Fruit fly (Drosophila melanogaster) whole organism, embryonic: Measurements from ENCODE around the gene CG14406.

Experiments used
- Antp ChIP-seq: fragments of 200-800 bp; sonication (Bioruptor generic); optimal IDR thresholded peaks from 3 replicates; lab custom pipeline; 2016; ENCODE audit warnings: missing biosample characterization, missing genetic modification characterization
- CG10321 ChIP-seq: fragments of 200-800 bp; sonication (Bioruptor generic); IDR thresholded peaks from 2 replicates; pipeline ENCODE4 v1.3.6; 2022; ENCODE audit warnings: missing biosample characterization, missing genetic modification characterization
- CG10654 ChIP-seq: fragments of 200-800 bp; sonication (Bioruptor generic); optimal IDR thresholded peaks from 2 replicates; lab custom pipeline; 2016; ENCODE audit warnings: missing biosample characterization, missing genetic modification characterization
- CG11085 ChIP-seq: fragments of 200-800 bp; sonication (Bioruptor generic); IDR thresholded peaks from 2 replicates; pipeline ENCODE4 v1.3.6; 2022; ENCODE audit warnings: missing biosample characterization, missing genetic modification characterization
- CG11456 ChIP-seq: fragments of 200-800 bp; sonication (Bioruptor generic); IDR thresholded peaks from 3 replicates; pipeline ENCODE4 v1.3.6; 2022; ENCODE audit warnings: missing biosample characterization, missing genetic modification characterization
- CG1233 ChIP-seq: fragments of 200-800 bp; sonication (Bioruptor generic); optimal IDR thresholded peaks from 4 replicates; lab custom pipeline; 2018; ENCODE audit warnings: missing biosample characterization, mild to moderate bottlenecking, missing genetic modification characterization
- CG12744 ChIP-seq: fragments of 200-800 bp; sonication (Bioruptor generic); optimal IDR thresholded peaks from 2 replicates; lab custom pipeline; 2016; ENCODE audit warnings: missing biosample characterization, missing genetic modification characterization
- CG17829 ChIP-seq: fragments of 200-800 bp; optimal IDR thresholded peaks from 2 replicates; lab custom pipeline; 2019; ENCODE audit warnings: missing biosample characterization, mild to moderate bottlenecking, missing genetic modification characterization, moderate library complexity
- CG18011 ChIP-seq: fragments of 200-800 bp; sonication (Bioruptor generic); optimal IDR thresholded peaks from 2 replicates; lab custom pipeline; 2017; ENCODE audit warnings: missing biosample characterization, missing genetic modification characterization, mild to moderate bottlenecking, moderate library complexity, missing genotype
- CG18262 ChIP-seq: fragments of 200-800 bp; optimal IDR thresholded peaks from 3 replicates; lab custom pipeline; 2019; ENCODE audit warnings: missing biosample characterization, mild to moderate bottlenecking, missing genetic modification characterization, moderate library complexity
- CG1832 ChIP-seq: fragments of 200-800 bp; sonication (Bioruptor generic); optimal IDR thresholded peaks from 2 replicates; lab custom pipeline; 2017; ENCODE audit warnings: missing biosample characterization, mild to moderate bottlenecking, missing genetic modification characterization, inconsistent platforms
- CG2678 ChIP-seq: fragments of 200-800 bp; sonication (Bioruptor generic); optimal IDR thresholded peaks from 3 replicates; lab custom pipeline; 2019; ENCODE audit warnings: missing biosample characterization, mild to moderate bottlenecking, missing genetic modification characterization, moderate library complexity
- CG3065 ChIP-seq: fragments of 200-800 bp; sonication (Bioruptor generic); optimal IDR thresholded peaks from 2 replicates; lab custom pipeline; 2016; ENCODE audit warnings: missing biosample characterization, missing genetic modification characterization
- CG34376 ChIP-seq: fragments of 200-800 bp; sonication (Bioruptor generic); optimal IDR thresholded peaks from 2 replicates; lab custom pipeline; 2018; ENCODE audit warnings: missing biosample characterization, mild to moderate bottlenecking, missing genetic modification characterization
- CG4730 ChIP-seq: fragments of 200-800 bp; sonication (Bioruptor generic); IDR thresholded peaks from 2 replicates; pipeline ENCODE4 v1.3.6; 2022; ENCODE audit warnings: missing biosample characterization, missing genetic modification characterization
- CG6175 ChIP-seq: fragments of 200-800 bp; sonication (Bioruptor generic); IDR thresholded peaks from 3 replicates; pipeline ENCODE4 v1.3.6; 2022; ENCODE audit warnings: missing biosample characterization, missing genetic modification characterization
- CG6254 ChIP-seq: fragments of 200-800 bp; sonication (Bioruptor generic); optimal IDR thresholded peaks from 3 replicates; lab custom pipeline; 2017; ENCODE audit warnings: mild to moderate bottlenecking, missing biosample characterization, missing genetic modification reagents, missing genetic modification characterization
- CG6854 ChIP-seq: fragments of 200-800 bp; sonication (Bioruptor generic); optimal IDR thresholded peaks from 3 replicates; lab custom pipeline; 2017; ENCODE audit warnings: missing biosample characterization, mild to moderate bottlenecking, missing genetic modification characterization
- CG7963 ChIP-seq: fragments of 200-800 bp; sonication (Bioruptor generic); IDR thresholded peaks from 3 replicates; pipeline ENCODE4 v1.3.6; 2022; ENCODE audit warnings: missing biosample characterization, missing genetic modification characterization; ENCODE audit not compliant: partially characterized antibody
- CG8478 ChIP-seq: fragments of >200 bp; optimal IDR thresholded peaks from 2 replicates; lab custom pipeline; 2018
- CHES-1-like ChIP-seq: fragments of 200-800 bp; sonication (Bioruptor generic); optimal IDR thresholded peaks from 2 replicates; lab custom pipeline; 2016; ENCODE audit warnings: missing biosample characterization, missing genetic modification characterization
- Drgx ChIP-seq: fragments of 200-800 bp; sonication (Bioruptor generic); IDR thresholded peaks from 2 replicates; pipeline ENCODE4 v1.3.6; 2022; ENCODE audit warnings: missing biosample characterization, missing genetic modification characterization
- Elba2 ChIP-seq: fragments of 200-800 bp; sonication (Bioruptor generic); optimal IDR thresholded peaks from 3 replicates; lab custom pipeline; 2016; ENCODE audit warnings: missing biosample characterization, missing genetic modification characterization
- Fer2 ChIP-seq: fragments of 200-800 bp; sonication (Bioruptor generic); optimal IDR thresholded peaks from 2 replicates; lab custom pipeline; 2018; ENCODE audit warnings: missing biosample characterization, mild to moderate bottlenecking, missing genetic modification characterization, moderate library complexity
- Hmr ChIP-seq: fragments of 200-800 bp; sonication (Bioruptor generic); optimal IDR thresholded peaks from 3 replicates; lab custom pipeline; 2017; ENCODE audit warnings: mild to moderate bottlenecking, missing biosample characterization, missing genetic modification reagents, missing genetic modification characterization
- Hr51 ChIP-seq, 2 experiments: fragments of 200-800 bp; sonication (Bioruptor generic); optimal IDR thresholded peaks; 2 replicates in 1 of 2; 3 replicates in 1 of 2; lab custom pipeline; 2016 to 2018; ENCODE audit warnings: missing biosample characterization in 2 of 2, missing genetic modification characterization in 2 of 2, mild to moderate bottlenecking in 1 of 2, moderate library complexity in 1 of 2
- Lpt ChIP-seq: fragments of >200 bp; optimal IDR thresholded peaks from 2 replicates; lab custom pipeline; 2018; ENCODE audit warnings: missing biosample characterization, missing genetic modification characterization
- MTF-1 ChIP-seq: fragments of 200-800 bp; sonication (Bioruptor generic); optimal IDR thresholded peaks from 2 replicates; lab custom pipeline; 2018; ENCODE audit warnings: missing biosample characterization, mild to moderate bottlenecking, missing genetic modification characterization, borderline replicate concordance
- Mes4 ChIP-seq: fragments of 200-800 bp; sonication (Bioruptor generic); optimal IDR thresholded peaks from 2 replicates; lab custom pipeline; 2016; ENCODE audit warnings: missing biosample characterization, missing genetic modification characterization
- NfI ChIP-seq: fragments of 200-800 bp; sonication (Bioruptor generic); optimal IDR thresholded peaks from 3 replicates; lab custom pipeline; 2018; ENCODE audit warnings: missing biosample characterization, mild to moderate bottlenecking, missing genetic modification characterization, moderate library complexity
- Rfx ChIP-seq: fragments of 200-800 bp; sonication (Bioruptor generic); IDR thresholded peaks from 2 replicates; pipeline ENCODE4 v1.3.6; 2022; ENCODE audit warnings: missing biosample characterization, missing genetic modification characterization
- Rx ChIP-seq: fragments of 200-800 bp; sonication (Bioruptor generic); IDR thresholded peaks from 2 replicates; pipeline ENCODE4 v1.3.6; 2022; ENCODE audit warnings: missing biosample characterization, missing genetic modification characterization
- Ssrp ChIP-seq: fragments of 200-800 bp; sonication (Bioruptor generic); optimal IDR thresholded peaks from 2 replicates; lab custom pipeline; 2018; ENCODE audit warnings: missing biosample characterization, mild to moderate bottlenecking, missing genetic modification characterization, moderate library complexity
- Stat92E ChIP-seq, 3 experiments: fragments of >200 bp in 2 of 3; fragments of 200-800 bp in 1 of 3; sonication (Bioruptor generic) in 1 of 3; optimal IDR thresholded peaks; 2 replicates each; lab custom pipeline; 2017 to 2019; ENCODE audit warnings: missing biosample characterization in 3 of 3, missing genetic modification characterization in 3 of 3, mild to moderate bottlenecking in 1 of 3, moderate library complexity in 1 of 3
- abd-A ChIP-seq: fragments of 200-800 bp; sonication (Bioruptor generic); optimal IDR thresholded peaks from 3 replicates; lab custom pipeline; 2019; ENCODE audit warnings: missing biosample characterization, mild to moderate bottlenecking, missing genetic modification characterization, moderate library complexity
- ap ChIP-seq: fragments of 200-800 bp; sonication (Bioruptor generic); IDR thresholded peaks from 2 replicates; pipeline ENCODE4 v1.3.6; 2022; ENCODE audit warnings: missing biosample characterization, missing genetic modification characterization
- bbx ChIP-seq: fragments of 200-800 bp; sonication (Bioruptor generic); IDR thresholded peaks from 2 replicates; pipeline ENCODE4 v1.3.6; 2022; ENCODE audit warnings: missing biosample characterization, missing genetic modification characterization; ENCODE audit not compliant: partially characterized antibody
- crol ChIP-seq: fragments of 200-800 bp; sonication (Bioruptor generic); IDR thresholded peaks from 2 replicates; pipeline ENCODE4 v1.3.6; 2022; ENCODE audit warnings: missing biosample characterization, missing genetic modification characterization
- dimm ChIP-seq: fragments of 200-800 bp; sonication (Bioruptor generic); IDR thresholded peaks from 2 replicates; pipeline ENCODE4 v1.3.6; 2022; ENCODE audit warnings: missing biosample characterization, missing genetic modification characterization
- fru ChIP-seq: fragments of >200 bp; optimal IDR thresholded peaks from 2 replicates; lab custom pipeline; 2017
- ftz-f1 ChIP-seq: fragments of 200-800 bp; sonication (Bioruptor generic); optimal IDR thresholded peaks from 2 replicates; lab custom pipeline; 2016; ENCODE audit warnings: missing biosample characterization, missing genetic modification characterization
- inv ChIP-seq: fragments of 200-800 bp; sonication (Bioruptor generic); IDR thresholded peaks from 2 replicates; pipeline ENCODE4 v1.3.6; 2022; ENCODE audit warnings: missing biosample characterization, missing genetic modification characterization; ENCODE audit not compliant: partially characterized antibody
- jumu ChIP-seq: fragments of 200-800 bp; sonication (Bioruptor generic); optimal IDR thresholded peaks from 3 replicates; lab custom pipeline; 2016; ENCODE audit warnings: missing biosample characterization, missing genetic modification characterization
- klu ChIP-seq: fragments of 200-800 bp; sonication (Bioruptor generic); IDR thresholded peaks from 2 replicates; pipeline ENCODE4 v1.3.6; 2022; ENCODE audit warnings: missing biosample characterization, missing genetic modification characterization
- luna ChIP-seq: fragments of 200-800 bp; sonication (Bioruptor generic); optimal IDR thresholded peaks from 2 replicates; lab custom pipeline; 2016; ENCODE audit warnings: missing biosample characterization, missing genetic modification characterization
- nerfin-2 ChIP-seq: fragments of 200-800 bp; sonication (Bioruptor generic); IDR thresholded peaks from 2 replicates; pipeline ENCODE4 v1.3.6; 2022; ENCODE audit warnings: missing biosample characterization, missing genetic modification characterization; ENCODE audit not compliant: partially characterized antibody
- nom ChIP-seq: fragments of 200-800 bp; sonication (Bioruptor generic); optimal IDR thresholded peaks from 2 replicates; lab custom pipeline; 2017; ENCODE audit warnings: missing biosample characterization, missing genetic modification characterization, mild to moderate bottlenecking, moderate library complexity, missing genetic modification reagents
- peb ChIP-seq: fragments of 200-800 bp; sonication (Bioruptor generic); IDR thresholded peaks from 2 replicates; pipeline ENCODE4 v1.3.6; 2022; ENCODE audit warnings: missing biosample characterization, missing genetic modification characterization
- sim ChIP-seq: fragments of 200-800 bp; sonication (Bioruptor generic); IDR thresholded peaks from 2 replicates; pipeline ENCODE4 v1.3.6; 2022; ENCODE audit warnings: missing biosample characterization, missing genetic modification characterization
- unc-4 ChIP-seq: fragments of 200-800 bp; sonication (Bioruptor generic); IDR thresholded peaks from 2 replicates; pipeline ENCODE4 v1.3.6; 2022; ENCODE audit warnings: missing biosample characterization, missing genetic modification characterization; ENCODE audit not compliant: partially characterized antibody

CG14406 gene

dm6 chrX:14882536-14883118, 28.0 kb downstream of the CG14406 start, which contains the start of the genes CG45064 and CG45065 (continued):
- TF ChIP-seq CG18011 (GFP tag; lab: Kevin White, UChicago): peak; percentile 32
- TF ChIP-seq Hmr (GFP tag; lab: Kevin White, UChicago): peak; percentile 65
- peak; percentile 86 for TF ChIP-seq CG17829
- peak; percentile 73 for TF ChIP-seq CG6854 (GFP tag; lab: Kevin White, UChicago)
- TF ChIP-seq CG4730 (GFP tag; lab: Robert Waterston, UW): peak; percentile 73
- peak; percentile 93 for TF ChIP-seq CG2678 (tag; lab: Kevin White, UChicago)
- peak; percentile 88 for TF ChIP-seq Drgx (GFP tag; lab: Robert Waterston, UW)
- no peak for TF ChIP-seq ftz-f1 (GFP tag; lab: Kevin White, UChicago)
- peak; percentile 67 for TF ChIP-seq Rfx
- TF ChIP-seq sim (GFP tag; lab: Robert Waterston, UW): peak; percentile 79
- no peak for TF ChIP-seq CG11085 (GFP tag; lab: Robert Waterston, UW)
- peak; percentile 81 for TF ChIP-seq NfI (GFP tag; lab: Kevin White, UChicago)
- TF ChIP-seq Mes4 (GFP tag; lab: Kevin White, UChicago): peak; percentile 79
- TF ChIP-seq Antp: peak; percentile 76
- no peak for TF ChIP-seq bbx
- no peak for TF ChIP-seq CG10321 (GFP tag; lab: Robert Waterston, UW)
- TF ChIP-seq Hr51 (GFP tag; optimal IDR thresholded peaks at IDR 0.05; lab: Kevin White, UChicago): peak; percentile 15 to 92
- TF ChIP-seq dimm (GFP tag; lab: Robert Waterston, UW): peak; percentile 70
- TF ChIP-seq CG3065 (GFP tag; lab: Kevin White, UChicago): no peak
- TF ChIP-seq CG11456 (GFP tag; lab: Robert Waterston, UW): no peak
- TF ChIP-seq CG34376 (GFP tag; lab: Kevin White, UChicago): no peak
- peak in 1 of 3 experiments; percentile 4 for TF ChIP-seq Stat92E (GFP tag; optimal IDR thresholded peaks at IDR 0.05; lab: Kevin White, UChicago)
- no peak for TF ChIP-seq inv (GFP tag; lab: Robert Waterston, UW)
- no peak; the same call in 1 of the 2 replicates for TF ChIP-seq klu (GFP tag; lab: Robert Waterston, UW)
- peak; percentile 61; the same call in 1 of the 2 replicates for TF ChIP-seq peb (GFP tag; lab: Robert Waterston, UW)
- TF ChIP-seq CG6175: no peak
- TF ChIP-seq crol (GFP tag; lab: Robert Waterston, UW): no peak
- peak; percentile 10 for TF ChIP-seq abd-A (tag; lab: Kevin White, UChicago)
- TF ChIP-seq CG1233: peak; percentile 63
- peak; percentile 54 for TF ChIP-seq CG12744 (GFP tag; lab: Kevin White, UChicago)
- peak; percentile 80 for TF ChIP-seq CG6254 (GFP tag; lab: Kevin White, UChicago)
- TF ChIP-seq CHES-1-like: peak; percentile 51
- no peak for TF ChIP-seq fru (lab: Kevin White, UChicago)
- no peak for TF ChIP-seq CG8478 (lab: Kevin White, UChicago)
- no peak for TF ChIP-seq luna (GFP tag; lab: Kevin White, UChicago)
- peak; percentile 78 for TF ChIP-seq jumu (GFP tag; lab: Kevin White, UChicago)
- no peak for TF ChIP-seq nom (GFP tag; lab: Kevin White, UChicago)
- TF ChIP-seq CG1832 (GFP tag; lab: Kevin White, UChicago): no peak
- peak; percentile 62 for TF ChIP-seq MTF-1
- peak; percentile 90 for TF ChIP-seq ap (GFP tag; lab: Robert Waterston, UW)
- no peak for TF ChIP-seq Elba2 (GFP tag; lab: Kevin White, UChicago)
- TF ChIP-seq Ssrp (tag; lab: Kevin White, UChicago): peak; percentile 84
- peak; percentile 88 for TF ChIP-seq Rx (GFP tag; lab: Robert Waterston, UW)
- TF ChIP-seq CG10654 (GFP tag; lab: Kevin White, UChicago): peak; percentile 68
- TF ChIP-seq unc-4 (GFP tag; lab: Robert Waterston, UW): no peak
- no peak for TF ChIP-seq Lpt
- TF ChIP-seq nerfin-2 (GFP tag; lab: Robert Waterston, UW): no peak
- peak; percentile 3 for TF ChIP-seq Fer2 (tag; lab: Kevin White, UChicago)
- TF ChIP-seq CG7963: no peak
- peak; percentile 87 for TF ChIP-seq CG18262 (tag; lab: Kevin White, UChicago)
